Worm (Caenorhabditis elegans) whole organism, L4/young adult: Measurements from ENCODE around the gene dhs-20.

Source experiments
- W03F9.2 ChIP-seq: fragments of 150-350 bp; optimal IDR thresholded peaks from 2 replicates; lab custom pipeline; 2014; ENCODE audit warnings: missing biosample characterization, missing genetic modification characterization
- dao-5 ChIP-seq: sonication (generic microtip); optimal IDR thresholded peaks from 2 replicates; lab custom pipeline; 2016; ENCODE audit warnings: missing genotype, missing genetic modification characterization, moderate library complexity, missing compliant biosample characterization
- him-1 ChIP-seq: sonication (generic microtip); optimal IDR thresholded peaks from 2 replicates; lab custom pipeline; 2016; ENCODE audit warnings: missing genotype, missing genetic modification reagents, missing genetic modification characterization, missing compliant biosample characterization

The dhs-20 gene

ce11 chrV:11605227-11605626, 864 bp upstream of the dhs-20 start:
- no peak for TF ChIP-seq him-1 (tag; lab: Kevin White, UChicago)
- TF ChIP-seq W03F9.2 (tag; lab: Kevin White, UChicago), result no peak
- no peak for TF ChIP-seq dao-5 (tag; lab: Kevin White, UChicago)

ce11 chrV:11600800-11601199, 3.6 kb downstream of the dhs-20 start, which contains the start of gene F35B12.9:
TSS of gene F35B12.9 (plus strand) at chrV:11601171.
- no peak for TF ChIP-seq dao-5 (tag; lab: Kevin White, UChicago)
- TF ChIP-seq him-1 (tag; lab: Kevin White, UChicago), result no peak
- TF ChIP-seq W03F9.2 (tag; lab: Kevin White, UChicago), result no peak

ce11 chrV:11598807-11599206, 5.6 kb downstream of the dhs-20 start, which contains the start of gene srx-84:
TSS of gene srx-84 (plus strand) at chrV:11599107.
- TF ChIP-seq dao-5 (tag; lab: Kevin White, UChicago) (no peak), him-1 (tag; lab: Kevin White, UChicago) (no peak), W03F9.2 (tag; lab: Kevin White, UChicago) (no peak)

- TF ChIP-seq W03F9.2 (tag; lab: Kevin White, UChicago) (no peak), dao-5 (tag; lab: Kevin White, UChicago) (no peak), him-1 (tag; lab: Kevin White, UChicago) (no peak)
Measured at ce11 chrV:11593888-11594287, 10.5 kb downstream of the dhs-20 start.

ce11 chrV:11593427-11593826, 10.9 kb downstream of the dhs-20 start, which contains the start of gene srx-80:
TSS of gene srx-80 (plus strand) at chrV:11593727.
- TF ChIP-seq him-1 (tag; lab: Kevin White, UChicago), result no peak

ce11 chrV:11589433-11589832, 14.9 kb downstream of the dhs-20 start, which contains the start of gene srx-82:
TSS of gene srx-82 (plus strand) at chrV:11589733.
- TF ChIP-seq dao-5 (tag; lab: Kevin White, UChicago) (no peak), him-1 (tag; lab: Kevin White, UChicago) (no peak), W03F9.2 (tag; lab: Kevin White, UChicago) (no peak)

- TF ChIP-seq him-1 (tag; lab: Kevin White, UChicago), result no peak
- no peak for TF ChIP-seq dao-5 (tag; lab: Kevin White, UChicago)
- TF ChIP-seq W03F9.2 (tag; lab: Kevin White, UChicago), result no peak
Measured at ce11 chrV:11585122-11585521, 19.2 kb downstream of the dhs-20 start.

- TF ChIP-seq him-1 (tag; lab: Kevin White, UChicago), result no peak
- TF ChIP-seq dao-5 (tag; lab: Kevin White, UChicago), result no peak
- TF ChIP-seq W03F9.2 (tag; lab: Kevin White, UChicago), result no peak
Measured at ce11 chrV:11583212-11583611, 21.2 kb downstream of the dhs-20 start, which contains the start of gene srx-88. TSS of gene srx-88 (plus strand) at chrV:11583512.

- TF ChIP-seq him-1 (tag; lab: Kevin White, UChicago) (no peak), W03F9.2 (tag; lab: Kevin White, UChicago) (no peak), dao-5 (tag; lab: Kevin White, UChicago) (no peak)
Measured at ce11 chrV:11580826-11581225, 23.5 kb downstream of the dhs-20 start, which contains the start of gene srx-90. TSS of gene srx-90 (plus strand) at chrV:11581126.

- no peak for TF ChIP-seq dao-5 (tag; lab: Kevin White, UChicago)
- TF ChIP-seq W03F9.2 (tag; lab: Kevin White, UChicago), result no peak
- TF ChIP-seq him-1 (tag; lab: Kevin White, UChicago), result no peak
Measured at ce11 chrV:11574563-11574962, 29.8 kb downstream of the dhs-20 start.

ce11 chrV:11572803-11573490, 31.4 kb downstream of the dhs-20 start, which contains the start of the genes H12C20.7 and nhr-68:
TSS of gene H12C20.7 (minus strand) at chrV:11572990.
TSS of gene nhr-68 (plus strand) at chrV:11573440.
- TF ChIP-seq him-1 (tag; lab: Kevin White, UChicago), result no peak
- peak; percentile 60 for TF ChIP-seq W03F9.2 (tag; lab: Kevin White, UChicago)

ce11 chrV:11570169-11570651, 34.2 kb downstream of the dhs-20 start, which contains the start of the genes nhr-101 and pms-2:
TSS of gene nhr-101 (plus strand) at chrV:11570476.
TSS of gene pms-2 (minus strand) at chrV:11570601.
- no peak for TF ChIP-seq dao-5 (tag; lab: Kevin White, UChicago)
- no peak for TF ChIP-seq him-1 (tag; lab: Kevin White, UChicago)
- TF ChIP-seq W03F9.2 (tag; lab: Kevin White, UChicago), result no peak

ce11 chrV:11564573-11564972, 39.8 kb downstream of the dhs-20 start, which contains the start of gene srx-87:
TSS of gene srx-87 (plus strand) at chrV:11564873.
- TF ChIP-seq W03F9.2 (tag; lab: Kevin White, UChicago) (no peak), dao-5 (tag; lab: Kevin White, UChicago) (no peak), him-1 (tag; lab: Kevin White, UChicago) (no peak)
